Fruit fly (Drosophila melanogaster): ENCODE results near the gene qjt.

- TF ChIP-seq CG8478 (optimal IDR thresholded peaks at IDR 0.05) = no peak
- TF ChIP-seq CTCF (optimal IDR thresholded peaks at IDR 0.05) = no peak
These were observed 25.6 kb downstream of the qjt start for dm6 chr3L:17504538-17504937.
